Fruit fly (Drosophila melanogaster) whole organism, larva: Measurements from ENCODE around the gene TwdlE.
"Not testable (repeated sequence)": the region's sequence is repeated elsewhere in the genome, so short reads cannot be mapped to it uniquely, and the experiment has no call there.

Source experiments
- noc ChIP-seq: fragments of 200-800 bp; sonication (Bioruptor generic); optimal IDR thresholded peaks from 3 replicates; lab custom pipeline; 2019; ENCODE audit warnings: missing biosample characterization, mild to moderate bottlenecking, missing genetic modification characterization, moderate library complexity

Gene TwdlE

dm6 chr2L:7876520-7877232 is 16.0 kb upstream of the TwdlE start:
- no peak for TF ChIP-seq noc

DNA sequence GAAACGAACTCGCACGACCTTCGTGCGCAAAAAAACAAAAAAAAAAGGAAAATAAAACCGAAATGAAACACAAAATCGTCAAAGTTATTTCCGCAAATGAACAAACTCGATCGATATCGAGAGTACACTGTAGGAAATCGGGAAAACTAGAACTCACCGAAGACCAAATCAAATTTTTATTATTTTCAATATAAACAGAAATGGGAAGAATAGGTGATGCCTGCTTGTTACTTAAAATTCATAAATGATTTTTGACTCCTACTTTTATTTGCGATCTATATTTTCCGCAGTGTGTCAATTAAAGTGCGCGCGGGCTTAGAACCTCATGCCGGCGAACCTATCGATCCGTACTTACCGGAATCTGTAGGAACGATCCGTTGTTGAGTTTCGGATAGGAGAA is 15.0 kb upstream of the TwdlE start:
- TF ChIP-seq noc: peak; percentile 33

- no peak for TF ChIP-seq noc
Measured at dm6 chr2L:7872680-7873079, 12.0 kb upstream of the TwdlE start.

- TF ChIP-seq noc: no peak
Measured at dm6 chr2L:7871821-7872524, 11.3 kb upstream of the TwdlE start.

DNA sequence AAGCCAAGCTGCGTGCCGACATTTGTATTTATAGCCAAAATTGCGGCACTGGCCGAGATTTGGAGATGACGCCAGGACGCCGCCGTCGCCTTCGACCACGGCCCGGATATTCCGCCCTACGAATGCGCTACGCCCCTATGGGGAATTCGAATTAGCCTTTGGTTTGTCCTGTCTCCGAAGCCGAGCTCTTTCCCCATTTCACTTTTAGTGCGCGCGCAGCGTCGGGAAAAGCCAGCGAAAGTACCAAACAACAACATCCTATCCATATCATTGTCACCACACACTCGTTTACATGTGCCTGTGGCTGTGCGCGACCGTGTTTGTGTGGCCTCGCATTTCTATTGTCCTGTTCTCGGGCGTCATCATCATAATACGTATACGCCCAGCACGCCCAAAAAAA is 10.7 kb upstream of the TwdlE start, which contains the start of gene Proc:
Gene Proc, minus strand, starts transcription at position 101 of the 400 bp plus-strand sequence.
- TF ChIP-seq noc: no peak

DNA sequence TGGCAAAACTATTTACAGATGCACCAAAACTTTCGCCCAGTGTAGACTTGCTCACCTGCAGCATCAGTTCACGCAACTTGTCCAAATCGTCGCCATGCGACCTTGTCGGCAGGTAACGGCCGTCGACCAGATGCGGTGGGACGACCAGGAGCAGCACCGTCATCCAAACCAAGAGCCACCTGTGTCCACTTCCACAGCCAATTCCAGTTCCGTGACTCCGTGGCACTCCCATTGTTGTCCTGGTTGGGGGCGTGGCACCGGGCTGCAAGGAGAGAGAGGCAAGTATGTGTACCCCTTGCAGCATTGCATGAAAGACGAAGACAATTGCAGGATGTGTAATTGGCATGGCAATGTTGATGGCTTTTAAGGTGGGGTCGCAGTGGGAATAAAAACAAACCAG is 9.6 kb upstream of the TwdlE start:
- no peak for TF ChIP-seq noc

dm6 chr2L:7868608-7869007 is 8.0 kb upstream of the TwdlE start:
- TF ChIP-seq noc: no peak

DNA sequence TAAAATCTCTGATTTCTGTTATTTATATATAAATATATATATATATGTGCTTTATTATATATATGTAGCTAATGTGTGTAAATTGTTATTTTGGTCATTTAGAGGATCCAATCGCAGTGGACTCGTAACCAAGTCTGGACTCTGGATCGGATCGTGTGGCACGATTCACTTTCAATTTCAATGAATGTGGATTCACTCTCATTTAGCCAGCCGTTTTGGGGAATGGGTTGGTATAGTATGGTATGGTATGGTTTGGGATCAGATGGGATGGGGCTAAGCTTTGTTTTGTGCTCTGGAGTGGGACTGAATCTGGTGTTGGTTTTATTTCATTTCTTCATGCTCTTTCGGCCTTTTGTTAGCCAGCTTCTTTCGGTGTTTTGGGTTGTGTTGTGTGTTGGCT is 1.1 kb upstream of the TwdlE start:
- TF ChIP-seq noc: no peak

dm6 chr2L:7856380-7857127 is 4.1 kb downstream of the TwdlE start, which contains the start of gene lectin-28C:
lectin-28C (plus strand) TSS chr2L:7857077.
- TF ChIP-seq noc: not testable (repeated sequence)

dm6 chr2L:7855108-7855507 is 5.5 kb downstream of the TwdlE start, which contains the start of gene CG14535:
CG14535 (minus strand) TSS chr2L:7855475.
- no peak for TF ChIP-seq noc

DNA sequence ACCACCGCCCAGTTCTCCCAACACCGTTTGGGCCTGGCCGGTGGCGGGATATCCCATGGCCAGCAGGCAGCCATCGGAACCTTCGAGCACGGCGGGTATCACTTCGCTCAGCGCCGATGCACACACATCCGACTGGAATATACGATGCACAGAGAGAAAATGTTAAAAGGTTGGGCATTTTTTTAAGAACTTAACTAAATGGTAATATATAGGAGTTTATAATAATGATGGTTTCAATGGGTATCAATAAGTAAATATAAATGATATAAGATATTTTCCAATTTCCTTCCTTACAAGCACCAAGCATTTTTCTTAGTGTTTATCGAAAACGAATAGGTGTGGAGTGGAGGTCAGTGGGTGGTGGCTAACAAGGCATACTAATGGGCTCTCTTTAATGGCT is 9.0 kb downstream of the TwdlE start:
- TF ChIP-seq noc: no peak

DNA sequence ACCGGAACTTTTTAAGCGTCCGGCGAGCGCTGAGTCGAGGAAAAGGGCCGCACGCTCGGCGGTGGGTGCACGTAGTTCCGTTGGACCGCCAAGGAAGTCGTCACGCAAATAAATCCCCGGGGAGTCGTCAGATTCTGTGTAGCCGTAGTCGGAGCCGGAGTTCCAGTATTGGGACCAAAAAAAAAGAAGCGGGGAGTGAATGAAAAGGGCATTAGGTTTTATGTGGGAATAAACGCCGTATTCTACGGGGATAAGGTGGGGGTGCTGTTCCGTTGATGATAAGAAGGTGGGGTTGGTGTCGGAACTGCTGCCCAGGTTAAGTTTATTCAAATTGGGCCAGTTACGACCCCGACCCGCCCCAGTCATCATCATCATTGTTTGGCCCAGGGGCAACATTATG is 10.2 kb downstream of the TwdlE start:
- TF ChIP-seq noc: no peak

DNA sequence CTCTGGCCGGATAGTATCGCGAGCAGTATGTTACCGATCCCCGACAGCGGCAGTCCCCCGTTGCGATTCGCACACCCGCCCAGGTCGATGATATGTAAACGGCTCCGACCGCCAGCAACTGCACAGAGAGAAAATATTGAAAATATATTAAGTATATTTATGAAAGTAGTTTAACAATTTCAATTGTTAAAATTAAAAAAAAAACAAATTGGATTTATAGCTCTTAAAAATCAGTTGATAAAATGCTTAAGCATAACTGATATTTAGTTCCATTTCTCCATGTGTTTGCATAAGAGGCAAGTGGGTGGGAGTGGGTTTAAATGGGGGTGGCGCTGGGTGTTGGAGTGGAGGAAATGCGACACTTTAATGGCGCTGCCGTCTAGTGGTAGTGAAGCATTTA is 11.2 kb downstream of the TwdlE start:
- TF ChIP-seq noc: no peak

dm6 chr2L:7841244-7841643 is 19.4 kb downstream of the TwdlE start:
- no peak for TF ChIP-seq noc

DNA sequence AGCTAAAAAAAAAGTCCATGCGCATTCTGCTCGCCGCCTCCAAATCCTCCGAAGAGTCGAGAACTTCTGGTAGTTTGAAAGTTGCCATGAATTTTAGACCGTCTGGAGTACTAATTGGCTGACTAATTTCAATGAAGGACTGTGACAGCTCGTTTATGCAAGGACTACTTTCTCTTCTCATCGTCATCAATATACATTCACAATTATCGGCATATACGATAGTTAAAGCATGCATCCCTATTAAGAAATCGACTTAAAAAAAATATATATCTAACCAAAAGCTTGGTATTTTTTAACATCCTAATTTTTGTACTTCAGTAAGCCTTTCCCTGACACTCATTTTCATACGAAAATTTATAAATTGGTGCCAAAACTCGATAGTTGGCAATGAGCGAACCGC is 20.5 kb downstream of the TwdlE start, which contains the start of gene CG14537:
Gene CG14537, plus strand, starts transcription at position 301 of the 400 bp plus-strand sequence.
- no peak for TF ChIP-seq noc

dm6 chr2L:7838024-7838423 is 22.6 kb downstream of the TwdlE start:
- no peak for TF ChIP-seq noc

DNA sequence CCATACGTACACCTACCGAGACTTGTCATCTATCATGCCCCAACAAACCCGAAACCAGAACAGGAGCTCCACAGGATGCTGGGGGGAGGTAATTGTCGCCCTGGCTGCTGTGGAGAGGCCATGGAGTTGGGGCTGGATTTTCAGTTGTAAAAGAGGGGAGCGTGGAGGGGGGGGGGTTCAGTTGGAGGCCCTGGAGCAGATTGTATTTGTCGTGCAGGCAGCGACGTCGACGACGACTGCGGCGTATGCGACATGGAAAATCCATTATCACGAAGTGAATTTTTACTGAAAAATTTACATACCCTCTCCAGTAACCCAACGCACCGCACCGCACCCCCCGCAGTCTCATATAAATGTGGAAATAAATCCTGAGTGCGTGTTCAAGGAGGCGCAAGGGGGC is 27.0 kb downstream of the TwdlE start:
- TF ChIP-seq noc: no peak
